Fruit fly (Drosophila melanogaster): ENCODE results near the gene Sgs1.

- TF ChIP-seq psq (optimal IDR thresholded peaks at IDR 0.05) (no peak), insv (optimal IDR thresholded peaks at IDR 0.05) (no peak)
Observed at dm6 chr2L:4973731-4974415, 36.7 kb downstream of the Sgs1 start, which contains the start of gene mRpL28.

All from Kc167 (cell line).